Worm (Caenorhabditis elegans) whole organism, L1 larva: Measurements from ENCODE around the gene srx-102.

Experiments used
- C04F5.9 ChIP-seq: sonication (generic microtip); optimal IDR thresholded peaks from 2 replicates; lab custom pipeline; 2016; ENCODE audit warnings: missing genetic modification characterization, missing compliant biosample characterization
- C34B4.2 ChIP-seq: sonication (generic microtip); optimal IDR thresholded peaks from 2 replicates; lab custom pipeline; 2017; ENCODE audit warnings: mild to moderate bottlenecking, missing genetic modification characterization, missing compliant biosample characterization
- blmp-1 ChIP-seq: fragments of 150-350 bp; optimal IDR thresholded peaks from 2 replicates; lab custom pipeline; 2014; ENCODE audit warnings: missing biosample characterization, missing genetic modification characterization
- ceh-63 ChIP-seq: fragments of 200-800 bp; sonication (Bioruptor generic); optimal IDR thresholded peaks from 2 replicates; lab custom pipeline; 2018; ENCODE audit warnings: mild to moderate bottlenecking, missing genetic modification characterization, missing compliant biosample characterization
- ceh-8 ChIP-seq: fragments of 200-800 bp; sonication (Bioruptor generic); optimal IDR thresholded peaks from 2 replicates; lab custom pipeline; 2018; ENCODE audit warnings: mild to moderate bottlenecking, missing genetic modification characterization, moderate library complexity, missing compliant biosample characterization
- ceh-82 ChIP-seq, 3 experiments: fragments of 150-350 bp in 1 of 3; sonication (generic microtip) in 2 of 3; optimal IDR thresholded peaks; 2 replicates each; lab custom pipeline; 2014 to 2017; ENCODE audit warnings: missing biosample characterization in 3 of 3, missing genetic modification characterization in 3 of 3
- ceh-88 ChIP-seq: fragments of 200-800 bp; sonication (Bioruptor generic); IDR thresholded peaks from 2 replicates; pipeline ENCODE4 v1.3.6; 2022; ENCODE audit warnings: missing genetic modification characterization, missing compliant biosample characterization
- ceh-90 ChIP-seq: sonication (generic microtip); optimal IDR thresholded peaks from 2 replicates; lab custom pipeline; 2016; ENCODE audit warnings: missing genetic modification characterization, missing compliant biosample characterization
- ces-1 ChIP-seq: fragments of 150-350 bp; optimal IDR thresholded peaks from 2 replicates; lab custom pipeline; 2014; ENCODE audit warnings: missing biosample characterization, missing genetic modification reagents, missing genetic modification characterization
- dsc-1 ChIP-seq: sonication (generic microtip); optimal IDR thresholded peaks from 2 replicates; lab custom pipeline; 2016; ENCODE audit warnings: mild to moderate bottlenecking, missing genetic modification characterization, missing compliant biosample characterization
- efl-1 ChIP-seq, 4 experiments: fragments of 150-350 bp; optimal IDR thresholded peaks in 3 of 4; peaks in 1 of 4; 1 replicate in 1 of 4; 2 replicates in 3 of 4; lab custom pipeline; 2014; ENCODE audit warnings: missing biosample characterization in 2 of 4, missing genetic modification characterization in 2 of 4, missing genetic modification reagents in 2 of 4
- efl-3 ChIP-seq: fragments of 200-800 bp; sonication (Bioruptor generic); optimal IDR thresholded peaks from 2 replicates; lab custom pipeline; 2018; ENCODE audit warnings: mild to moderate bottlenecking, missing genetic modification characterization, missing compliant biosample characterization
- egl-27 ChIP-seq, 2 experiments: fragments of 150-350 bp in 1 of 2; sonication (generic microtip); optimal IDR thresholded peaks; 3 replicates each; lab custom pipeline; 2017 to 2018; ENCODE audit warnings: missing biosample characterization in 2 of 2, missing genetic modification characterization in 2 of 2, missing genetic modification reagents in 2 of 2
- fkh-10 ChIP-seq: sonication (generic microtip); optimal IDR thresholded peaks from 2 replicates; lab custom pipeline; 2017; ENCODE audit warnings: missing biosample characterization, missing genetic modification reagents, missing genetic modification characterization
- fkh-4 ChIP-seq: sonication (generic microtip); optimal IDR thresholded peaks from 2 replicates; lab custom pipeline; 2016; ENCODE audit warnings: missing compliant biosample characterization, missing genetic modification characterization, borderline replicate concordance
- fos-1 ChIP-seq: fragments of 150-350 bp; optimal IDR thresholded peaks from 2 replicates; lab custom pipeline; 2014; ENCODE audit warnings: missing biosample characterization, missing genetic modification characterization
- hpl-2 ChIP-seq: fragments of 150-350 bp; optimal IDR thresholded peaks from 2 replicates; lab custom pipeline; 2014; ENCODE audit warnings: missing biosample characterization, missing genetic modification reagents, missing genetic modification characterization
- irx-1 ChIP-seq: sonication (generic microtip); optimal IDR thresholded peaks from 2 replicates; lab custom pipeline; 2016; ENCODE audit warnings: missing genetic modification characterization, missing compliant biosample characterization
- isw-1 ChIP-seq: fragments of 200-800 bp; sonication (Bioruptor generic); IDR thresholded peaks from 2 replicates; pipeline ENCODE4 v1.3.6; 2022; ENCODE audit warnings: missing genetic modification characterization, missing compliant biosample characterization
- jun-1 ChIP-seq: fragments of 150-350 bp; optimal IDR thresholded peaks from 2 replicates; lab custom pipeline; 2014; ENCODE audit warnings: missing biosample characterization, missing genetic modification reagents, missing genetic modification characterization
- lin-13 ChIP-seq: fragments of 150-350 bp; optimal IDR thresholded peaks from 2 replicates; lab custom pipeline; 2014; ENCODE audit warnings: missing biosample characterization, missing genetic modification reagents, missing genetic modification characterization
- lin-39 ChIP-seq: fragments of 150-350 bp; optimal IDR thresholded peaks from 2 replicates; lab custom pipeline; 2014; ENCODE audit warnings: missing biosample characterization, missing genetic modification reagents, missing genetic modification characterization
- mdl-1 ChIP-seq, 2 experiments: fragments of 150-350 bp; optimal IDR thresholded peaks; 2 replicates each; lab custom pipeline; 2014 to 2017; ENCODE audit warnings: missing biosample characterization in 2 of 2, missing genetic modification characterization in 2 of 2, inconsistent platforms in 1 of 2
- mep-1 ChIP-seq: fragments of 150-350 bp; optimal IDR thresholded peaks from 2 replicates; lab custom pipeline; 2014; ENCODE audit warnings: missing biosample characterization, missing genetic modification characterization
- nhr-11 ChIP-seq: fragments of 150-350 bp; optimal IDR thresholded peaks from 2 replicates; lab custom pipeline; 2014; ENCODE audit warnings: missing biosample characterization, missing genetic modification characterization
- nhr-12 ChIP-seq: sonication (generic microtip); optimal IDR thresholded peaks from 2 replicates; lab custom pipeline; 2017; ENCODE audit warnings: missing biosample characterization, missing genetic modification characterization
- nhr-20 ChIP-seq: sonication (generic microtip); optimal IDR thresholded peaks from 2 replicates; lab custom pipeline; 2016; ENCODE audit warnings: mild to moderate bottlenecking, missing genetic modification characterization, missing compliant biosample characterization
- nhr-28 ChIP-seq: fragments of 150-350 bp; optimal IDR thresholded peaks from 2 replicates; lab custom pipeline; 2014; ENCODE audit warnings: missing biosample characterization, missing genetic modification characterization
- nhr-77 ChIP-seq: fragments of 150-350 bp; optimal IDR thresholded peaks from 2 replicates; lab custom pipeline; 2014; ENCODE audit warnings: missing biosample characterization, missing genetic modification characterization
- nhr-84 ChIP-seq: sonication (generic microtip); optimal IDR thresholded peaks from 2 replicates; lab custom pipeline; 2017; ENCODE audit warnings: missing biosample characterization, missing genetic modification characterization
- nhr-85 ChIP-seq: sonication (generic microtip); peaks from one replicate; lab custom pipeline; 2016; ENCODE audit warnings: missing genetic modification characterization, inconsistent platforms, missing compliant biosample characterization
- pax-3 ChIP-seq: fragments of 200-800 bp; sonication (Bioruptor generic); optimal IDR thresholded peaks from 2 replicates; lab custom pipeline; 2018; ENCODE audit warnings: mild to moderate bottlenecking, missing genetic modification characterization, moderate library complexity, missing compliant biosample characterization
- pqm-1 ChIP-seq: sonication (generic microtip); optimal IDR thresholded peaks from 3 replicates; lab custom pipeline; 2017; ENCODE audit warnings: missing biosample characterization, missing genetic modification characterization
- skn-1 ChIP-seq: fragments of 150-350 bp; optimal IDR thresholded peaks from 2 replicates; lab custom pipeline; 2014; ENCODE audit warnings: missing biosample characterization, missing genetic modification characterization
- snpc-4 ChIP-seq: fragments of 150-350 bp; optimal IDR thresholded peaks from 2 replicates; lab custom pipeline; 2014; ENCODE audit warnings: missing biosample characterization, missing genetic modification characterization
- sptf-1 ChIP-seq: fragments of 150-350 bp; optimal IDR thresholded peaks from 2 replicates; lab custom pipeline; 2014; ENCODE audit warnings: missing biosample characterization, missing genetic modification characterization
- sup-37 ChIP-seq: fragments of 200-800 bp; sonication (Bioruptor generic); optimal IDR thresholded peaks from 2 replicates; lab custom pipeline; 2018; ENCODE audit warnings: mild to moderate bottlenecking, missing genetic modification characterization, missing compliant biosample characterization
- swsn-7 ChIP-seq: sonication (generic microtip); optimal IDR thresholded peaks from 2 replicates; lab custom pipeline; 2016; ENCODE audit warnings: missing genetic modification characterization, missing compliant biosample characterization
- tbx-2 ChIP-seq: sonication (generic microtip); optimal IDR thresholded peaks from 2 replicates; lab custom pipeline; 2016; ENCODE audit warnings: missing genetic modification characterization, missing compliant biosample characterization
- unc-130 ChIP-seq: fragments of 150-350 bp; optimal IDR thresholded peaks from 2 replicates; lab custom pipeline; 2017; ENCODE audit warnings: missing biosample characterization, missing genetic modification characterization, inconsistent platforms
- unc-30 ChIP-seq: sonication (generic microtip); optimal IDR thresholded peaks from 2 replicates; lab custom pipeline; 2017; ENCODE audit warnings: missing biosample characterization, missing genetic modification characterization
- unc-62 ChIP-seq: fragments of 150-350 bp; optimal IDR thresholded peaks from 2 replicates; lab custom pipeline; 2014; ENCODE audit warnings: missing biosample characterization, missing genetic modification reagents, missing genetic modification characterization
- unc-86 ChIP-seq: sonication (generic microtip); optimal IDR thresholded peaks from 2 replicates; lab custom pipeline; 2016; ENCODE audit warnings: missing genetic modification characterization, missing compliant biosample characterization
- unc-98 ChIP-seq: fragments of 200-800 bp; sonication (Bioruptor generic); IDR thresholded peaks from 2 replicates; pipeline ENCODE4 v1.3.6; 2022; ENCODE audit warnings: missing genetic modification characterization, missing compliant biosample characterization
- vab-15 ChIP-seq: sonication (generic microtip); optimal IDR thresholded peaks from 2 replicates; lab custom pipeline; 2017; ENCODE audit warnings: missing genotype, mild to moderate bottlenecking, missing genetic modification characterization, missing compliant biosample characterization
- xbp-1 ChIP-seq: sonication (generic microtip); optimal IDR thresholded peaks from 2 replicates; lab custom pipeline; 2016; ENCODE audit warnings: missing genetic modification characterization, missing compliant biosample characterization
- zip-4 ChIP-seq: fragments of 200-800 bp; sonication (Bioruptor generic); optimal IDR thresholded peaks from 2 replicates; lab custom pipeline; 2018; ENCODE audit warnings: mild to moderate bottlenecking, missing genetic modification characterization, moderate library complexity, missing compliant biosample characterization
- ztf-11 ChIP-seq, 2 experiments: sonication (generic microtip); optimal IDR thresholded peaks; 2 replicates each; lab custom pipeline; 2016 to 2017; ENCODE audit warnings: missing genetic modification characterization in 2 of 2, missing biosample characterization in 1 of 2, missing compliant biosample characterization in 1 of 2

The srx-102 gene

DNA sequence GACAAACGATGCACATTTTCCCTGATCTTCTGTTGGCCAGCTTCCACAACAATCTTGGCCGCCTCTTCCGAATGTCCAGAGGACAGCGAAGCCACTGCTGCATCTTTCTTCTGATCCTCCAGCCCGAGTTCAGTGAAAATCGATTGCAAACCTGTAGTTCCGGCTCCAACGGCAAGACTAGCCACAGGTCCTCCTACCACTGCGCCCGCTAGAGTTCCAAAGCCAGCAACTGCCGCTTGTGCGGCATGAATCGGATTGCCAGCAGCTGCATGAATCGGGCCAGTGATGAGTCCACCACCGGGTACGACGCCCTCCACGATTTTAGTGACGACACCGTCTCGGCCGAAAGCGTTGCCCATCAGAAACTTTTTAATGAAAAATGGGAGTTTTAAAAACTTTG, 6.2 kb downstream of the srx-102 start, which contains the start of gene ifas-1:
Gene ifas-1, minus strand, starts transcription at position 387 of the 400 bp plus-strand sequence.
- TF ChIP-seq nhr-28, result no peak
- no peak for TF ChIP-seq sup-37
- no peak for TF ChIP-seq nhr-12
- no peak for TF ChIP-seq efl-1 (optimal IDR thresholded peaks at IDR 0.05; lab: Kevin White, UChicago)
- no peak for TF ChIP-seq efl-1 (GFP tag; optimal IDR thresholded peaks at IDR 0.05 in 1 of 2; lab: Kevin White, UChicago)
- no peak for TF ChIP-seq mep-1
- TF ChIP-seq pax-3 (tag; lab: Kevin White, UChicago), result no peak
- TF ChIP-seq egl-27 (tag; optimal IDR thresholded peaks at IDR 0.05; lab: Kevin White, UChicago), result no peak
- TF ChIP-seq nhr-20, result no peak
- no peak for TF ChIP-seq fkh-4 (tag; lab: Kevin White, UChicago)
- TF ChIP-seq ztf-11 (tag; optimal IDR thresholded peaks at IDR 0.05; lab: Kevin White, UChicago), result no peak
- no peak for TF ChIP-seq skn-1 (tag; lab: Kevin White, UChicago)
- TF ChIP-seq ceh-88, result no peak
- no peak for TF ChIP-seq pqm-1 (tag; lab: Kevin White, UChicago)
- no peak for TF ChIP-seq ceh-90 (tag; lab: Kevin White, UChicago)
- TF ChIP-seq irx-1 (tag; lab: Kevin White, UChicago), result no peak
- TF ChIP-seq, all 84 proteins: peak for 0

DNA sequence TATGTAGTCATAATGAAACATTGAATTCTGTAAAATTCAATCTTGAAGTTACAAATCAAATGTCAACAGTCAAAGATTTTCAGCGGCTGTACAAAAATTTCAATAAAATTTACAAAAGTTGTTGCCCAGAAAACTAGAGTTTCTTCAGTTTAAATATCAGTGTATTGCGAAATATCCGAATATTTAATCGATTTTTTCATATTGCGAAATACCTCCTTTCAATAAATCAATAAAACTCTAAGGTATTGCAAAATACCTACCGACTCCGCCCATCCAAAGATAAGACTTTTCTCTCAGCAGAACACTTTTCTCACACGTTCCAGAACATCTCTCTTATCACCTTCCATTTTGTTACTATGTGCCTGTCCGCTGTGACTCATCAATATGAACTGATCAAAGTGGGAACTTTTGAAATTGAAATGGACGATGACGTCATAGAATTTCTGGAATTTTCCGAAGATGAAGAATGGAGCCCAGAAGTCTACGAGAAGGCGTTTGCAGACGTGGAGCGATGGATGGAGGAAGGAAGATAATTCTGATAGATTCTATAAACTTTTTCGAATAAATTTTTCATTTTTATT, 10.0 kb downstream of the srx-102 start:
- TF ChIP-seq efl-1 (optimal IDR thresholded peaks at IDR 0.05; lab: Kevin White, UChicago) (no peak), efl-1 (GFP tag; optimal IDR thresholded peaks at IDR 0.05 in 1 of 2; lab: Kevin White, UChicago) (peak in 1 of 2 experiments; percentile 78), nhr-20 (no peak), unc-30 (tag; lab: Kevin White, UChicago) (no peak), lin-39 (tag; lab: Kevin White, UChicago) (no peak), skn-1 (tag; lab: Kevin White, UChicago) (peak; percentile 17), zip-4 (GFP tag; lab: Kevin White, UChicago) (peak; percentile 47)

DNA sequence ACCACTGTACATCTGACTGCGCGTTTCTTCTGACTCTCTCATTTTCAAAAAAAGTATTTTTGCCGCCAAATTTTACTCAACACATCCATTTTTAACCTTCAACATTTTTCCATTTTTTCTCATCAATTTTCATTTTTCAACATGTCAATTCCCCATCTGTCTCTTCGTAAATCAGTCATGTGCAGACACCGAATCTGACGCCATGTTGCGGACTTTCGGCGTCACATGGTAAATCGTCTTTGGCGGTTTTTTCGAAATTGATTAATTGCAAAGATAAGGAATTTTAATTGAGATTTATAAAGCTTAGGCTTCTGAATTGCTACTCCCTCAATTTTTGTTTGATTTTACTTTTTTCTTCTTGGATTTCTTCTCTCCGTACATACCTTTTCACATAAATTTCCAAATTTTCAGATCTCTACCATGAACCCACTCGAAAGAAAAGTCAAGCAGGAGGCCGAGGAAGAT, 11.8 kb downstream of the srx-102 start, which contains the start of gene F19B10.1:
Gene F19B10.1, plus strand, starts transcription at position 415 of the 465 bp plus-strand sequence.
- TF ChIP-seq unc-130 (tag; lab: Kevin White, UChicago) (peak; percentile 94), fos-1 (tag; lab: Kevin White, UChicago) (no peak), lin-39 (tag; lab: Kevin White, UChicago) (peak; percentile 73), mep-1 (peak; percentile 93), unc-86 (peak; percentile 15), snpc-4 (tag; lab: Kevin White, UChicago) (peak; percentile 68), ceh-90 (tag; lab: Kevin White, UChicago) (no peak), ceh-82 (tag; optimal IDR thresholded peaks at IDR 0.05; lab: Kevin White, UChicago) (peak in 1 of 3 experiments; percentile 55), nhr-11 (tag; lab: Kevin White, UChicago) (no peak), C04F5.9 (tag; lab: Kevin White, UChicago) (peak; percentile 60), sup-37 (no peak), isw-1 (GFP tag; lab: Robert Waterston, UW) (peak; percentile 31; the same call in 1 of the 2 replicates), nhr-85 (tag; lab: Kevin White, UChicago) (peak; percentile 91), C34B4.2 (no peak), swsn-7 (peak; percentile 65), fkh-10 (GFP tag; lab: Kevin White, UChicago) (no peak), nhr-77 (peak; percentile 36), hpl-2 (GFP tag; lab: Kevin White, UChicago) (no peak), jun-1 (peak; percentile 11), ces-1 (GFP tag; lab: Kevin White, UChicago) (no peak), unc-62 (GFP tag; lab: Kevin White, UChicago) (no peak), ceh-63 (GFP tag; lab: Kevin White, UChicago) (no peak), tbx-2 (tag; lab: Kevin White, UChicago) (peak; percentile 73), mdl-1 (tag; optimal IDR thresholded peaks at IDR 0.05; lab: Kevin White, UChicago) (peak in 1 of 2 experiments; percentile 93), nhr-84 (no peak), lin-13 (GFP tag; lab: Kevin White, UChicago) (peak; percentile 72), ceh-8 (GFP tag; lab: Kevin White, UChicago) (no peak), blmp-1 (peak; percentile 79), efl-3 (no peak), ceh-88 (no peak), vab-15 (tag; lab: Kevin White, UChicago) (peak; percentile 49), sptf-1 (tag; lab: Kevin White, UChicago) (no peak), xbp-1 (tag; lab: Kevin White, UChicago) (peak; percentile 68), dsc-1 (peak; percentile 60), unc-98 (GFP tag; lab: Robert Waterston, UW) (no peak)
